Worm (Caenorhabditis elegans) whole organism, L3 larva: ENCODE results near the gene ced-9.

Experiments used
- R02D3.7 ChIP-seq: fragments of 150-350 bp; optimal IDR thresholded peaks from 2 replicates; lab custom pipeline; 2014; ENCODE audit warnings: missing biosample characterization, missing genetic modification characterization
- ZK546.5 ChIP-seq: sonication (generic microtip); optimal IDR thresholded peaks from 2 replicates; lab custom pipeline; 2017; ENCODE audit warnings: missing biosample characterization, missing genetic modification characterization
- aly-2 ChIP-seq: fragments of 150-350 bp; optimal IDR thresholded peaks from 2 replicates; lab custom pipeline; 2014; ENCODE audit warnings: missing biosample characterization, missing genetic modification characterization
- ceh-16 ChIP-seq: sonication (generic microtip); optimal IDR thresholded peaks from 2 replicates; lab custom pipeline; 2017; ENCODE audit warnings: missing biosample characterization, missing genetic modification characterization
- ceh-9 ChIP-seq: sonication (generic microtip); optimal IDR thresholded peaks from 2 replicates; lab custom pipeline; 2018; ENCODE audit warnings: missing biosample characterization, missing genetic modification characterization
- daf-12 ChIP-seq: fragments of 150-350 bp; optimal IDR thresholded peaks from 2 replicates; lab custom pipeline; 2014; ENCODE audit warnings: missing biosample characterization, missing genetic modification reagents, missing genetic modification characterization
- egl-27 ChIP-seq: sonication (generic microtip); optimal IDR thresholded peaks from 4 replicates; lab custom pipeline; 2017; ENCODE audit warnings: missing biosample characterization, missing genetic modification reagents, missing genetic modification characterization
- elt-1 ChIP-seq: fragments of 150-350 bp; optimal IDR thresholded peaks from 2 replicates; lab custom pipeline; 2014; ENCODE audit warnings: missing biosample characterization, missing genetic modification characterization
- elt-2 ChIP-seq: sonication (generic microtip); optimal IDR thresholded peaks from 2 replicates; lab custom pipeline; 2016; ENCODE audit warnings: missing genetic modification reagents, mild to moderate bottlenecking, missing genetic modification characterization, missing compliant biosample characterization
- elt-3 ChIP-seq, 3 experiments: fragments of 150-350 bp in 1 of 3; sonication (generic microtip) in 2 of 3; optimal IDR thresholded peaks; 2 replicates in 2 of 3; 4 replicates in 1 of 3; lab custom pipeline; 2014 to 2017; ENCODE audit warnings: missing biosample characterization in 3 of 3, missing genetic modification characterization in 3 of 3
- fkh-10 ChIP-seq: sonication (generic microtip); optimal IDR thresholded peaks from 2 replicates; lab custom pipeline; 2017; ENCODE audit warnings: missing biosample characterization, missing genetic modification reagents, missing genetic modification characterization
- fkh-2 ChIP-seq: fragments of 150-350 bp; optimal IDR thresholded peaks from 2 replicates; lab custom pipeline; 2014; ENCODE audit warnings: missing biosample characterization, missing genetic modification reagents, missing genetic modification characterization
- fos-1 ChIP-seq: fragments of 150-350 bp; optimal IDR thresholded peaks from 2 replicates; lab custom pipeline; 2014; ENCODE audit warnings: missing biosample characterization, missing genetic modification characterization
- hmg-11 ChIP-seq: sonication (generic microtip); optimal IDR thresholded peaks from 2 replicates; lab custom pipeline; 2016; ENCODE audit warnings: missing genetic modification characterization, missing compliant biosample characterization
- jun-1 ChIP-seq: fragments of 150-350 bp; optimal IDR thresholded peaks from 2 replicates; lab custom pipeline; 2014; ENCODE audit warnings: missing biosample characterization, missing genetic modification reagents, missing genetic modification characterization
- lin-39 ChIP-seq: fragments of 150-350 bp; optimal IDR thresholded peaks from 2 replicates; lab custom pipeline; 2018; ENCODE audit warnings: missing biosample characterization, missing genetic modification reagents, missing genetic modification characterization
- lsy-12 ChIP-seq: sonication (generic microtip); optimal IDR thresholded peaks from 2 replicates; lab custom pipeline; 2016; ENCODE audit warnings: mild to moderate bottlenecking, missing genetic modification characterization, missing compliant biosample characterization
- mdl-1 ChIP-seq: fragments of 150-350 bp; optimal IDR thresholded peaks from 2 replicates; lab custom pipeline; 2014; ENCODE audit warnings: missing biosample characterization, missing genetic modification characterization
- mml-1 ChIP-seq: fragments of 150-350 bp; sonication (generic microtip); optimal IDR thresholded peaks from 3 replicates; lab custom pipeline; 2014; ENCODE audit warnings: missing biosample characterization, missing genetic modification characterization
- nfya-1 ChIP-seq: sonication (generic microtip); optimal IDR thresholded peaks from 2 replicates; lab custom pipeline; 2017; ENCODE audit warnings: missing genetic modification characterization, mild to moderate bottlenecking, missing compliant biosample characterization, antibody characterized with exemption, moderate library complexity; ENCODE audit not compliant: insufficient read depth
- nhr-237 ChIP-seq: fragments of 150-350 bp; optimal IDR thresholded peaks from 2 replicates; lab custom pipeline; 2014; ENCODE audit warnings: missing biosample characterization, missing genetic modification characterization
- nhr-25 ChIP-seq: sonication (generic microtip); optimal IDR thresholded peaks from 2 replicates; lab custom pipeline; 2017; ENCODE audit warnings: missing biosample characterization, missing genetic modification characterization
- nhr-28 ChIP-seq: fragments of 150-350 bp; optimal IDR thresholded peaks from 2 replicates; lab custom pipeline; 2014; ENCODE audit warnings: missing biosample characterization, missing genetic modification characterization
- nhr-67 ChIP-seq: fragments of 150-350 bp; optimal IDR thresholded peaks from 2 replicates; lab custom pipeline; 2014; ENCODE audit warnings: missing biosample characterization, missing genetic modification characterization
- nhr-76 ChIP-seq: fragments of 150-350 bp; sonication (generic microtip); optimal IDR thresholded peaks from 5 replicates; lab custom pipeline; 2014; ENCODE audit warnings: missing biosample characterization, missing genetic modification characterization
- pha-4 ChIP-seq: fragments of 150-350 bp; optimal IDR thresholded peaks from 2 replicates; lab custom pipeline; 2014; ENCODE audit warnings: missing biosample characterization, missing genetic modification reagents, missing genetic modification characterization
- pqm-1 ChIP-seq: fragments of 150-350 bp; optimal IDR thresholded peaks from 2 replicates; lab custom pipeline; 2017; ENCODE audit warnings: missing biosample characterization, missing genetic modification characterization, inconsistent platforms
- sea-2 ChIP-seq: fragments of 150-350 bp; sonication (generic microtip); optimal IDR thresholded peaks from 4 replicates; lab custom pipeline; 2014; ENCODE audit warnings: missing biosample characterization, missing genetic modification reagents, missing genetic modification characterization
- skn-1 ChIP-seq: fragments of 150-350 bp; optimal IDR thresholded peaks from 2 replicates; lab custom pipeline; 2014; ENCODE audit warnings: missing biosample characterization, missing genetic modification characterization
- snpc-4 ChIP-seq: fragments of 150-350 bp; optimal IDR thresholded peaks from 2 replicates; lab custom pipeline; 2014; ENCODE audit warnings: missing biosample characterization, missing genetic modification characterization
- tbx-2 ChIP-seq: sonication (generic microtip); optimal IDR thresholded peaks from 2 replicates; lab custom pipeline; 2016; ENCODE audit warnings: mild to moderate bottlenecking, missing genetic modification characterization, missing compliant biosample characterization
- unc-39 ChIP-seq: sonication (generic microtip); optimal IDR thresholded peaks from 4 replicates; lab custom pipeline; 2017; ENCODE audit warnings: missing biosample characterization, missing genetic modification characterization
- zag-1 ChIP-seq: fragments of 150-350 bp; optimal IDR thresholded peaks from 2 replicates; lab custom pipeline; 2014; ENCODE audit warnings: missing biosample characterization, missing genetic modification characterization
- ztf-11 ChIP-seq: fragments of 150-350 bp; optimal IDR thresholded peaks from 2 replicates; lab custom pipeline; 2014; ENCODE audit warnings: missing biosample characterization, missing genetic modification characterization

Gene ced-9

DNA sequence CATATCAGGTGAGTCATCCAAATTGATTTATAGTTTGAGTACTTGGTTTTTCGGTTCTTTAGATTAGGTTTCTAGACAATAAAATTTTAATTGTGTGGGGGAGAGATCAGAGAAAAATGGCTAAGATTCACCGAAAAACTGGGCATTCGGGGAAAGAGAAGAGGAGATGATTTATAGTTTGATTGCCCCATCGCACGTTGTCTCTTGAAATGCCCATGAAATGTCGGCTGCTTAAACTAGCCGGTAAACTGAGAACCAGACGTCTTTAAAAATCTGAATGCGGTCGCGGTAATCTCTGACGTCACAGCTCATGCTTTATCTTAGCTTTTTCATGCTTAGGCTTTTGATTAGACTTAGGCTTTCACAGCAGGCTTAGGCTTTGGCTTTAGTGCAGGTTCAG, 38.1 kb upstream of the ced-9 start:
- TF ChIP-seq R02D3.7 (tag; lab: Kevin White, UChicago) (no peak), fos-1 (tag; lab: Kevin White, UChicago) (no peak), fkh-10 (no peak), lin-39 (tag; lab: Kevin White, UChicago) (no peak), elt-3 (tag; optimal IDR thresholded peaks at IDR 0.05; lab: Kevin White, UChicago) (no peak), lsy-12 (tag; lab: Kevin White, UChicago) (no peak), nhr-76 (no peak), mml-1 (tag; lab: Kevin White, UChicago) (no peak), jun-1 (tag; lab: Kevin White, UChicago) (no peak), elt-2 (no peak), pqm-1 (no peak), sea-2 (no peak), skn-1 (tag; lab: Kevin White, UChicago) (no peak), zag-1 (tag; lab: Kevin White, UChicago) (no peak), unc-39 (tag; lab: Kevin White, UChicago) (no peak), nhr-237 (tag; lab: Kevin White, UChicago) (no peak), snpc-4 (tag; lab: Kevin White, UChicago) (no peak)

DNA sequence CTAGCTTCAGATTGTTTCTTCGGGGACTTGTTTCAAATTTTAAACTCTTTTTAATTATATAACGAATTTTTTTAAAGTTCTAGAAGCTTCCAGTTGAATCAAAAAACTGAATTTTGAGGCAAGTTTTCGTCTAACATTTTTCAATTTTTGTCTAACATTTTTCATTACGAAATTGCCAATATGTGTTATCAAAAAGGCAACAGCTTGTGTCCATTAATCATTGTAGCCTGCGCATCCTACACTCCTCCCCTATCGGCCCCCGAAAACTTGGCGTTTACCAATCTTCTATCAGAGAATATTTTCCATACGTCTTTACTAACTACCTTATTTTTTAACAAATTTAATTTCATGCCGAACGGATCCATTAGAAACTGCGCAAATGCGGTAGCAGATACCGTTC, 34.9 kb upstream of the ced-9 start, which contains the start of gene vglu-3:
Gene vglu-3 (plus strand): TSS at position 301 of the 400 bp plus-strand sequence.
- TF ChIP-seq hmg-11 = no peak
- TF ChIP-seq egl-27 (tag; lab: Kevin White, UChicago) = no peak
- no peak for TF ChIP-seq nhr-25
- TF ChIP-seq mdl-1 (tag; lab: Kevin White, UChicago) = no peak
- TF ChIP-seq pha-4 (tag; lab: Kevin White, UChicago) = no peak
- no peak for TF ChIP-seq aly-2 (tag; lab: Kevin White, UChicago)
- TF ChIP-seq elt-1 (tag; lab: Kevin White, UChicago) = no peak

ce11 chrIII:10305295-10305694, 29.7 kb upstream of the ced-9 start:
- TF ChIP-seq zag-1 (tag; lab: Kevin White, UChicago) (no peak), pqm-1 (peak; percentile 59), jun-1 (tag; lab: Kevin White, UChicago) (peak; percentile 24), snpc-4 (tag; lab: Kevin White, UChicago) (no peak), ZK546.5 (tag; lab: Kevin White, UChicago) (no peak), elt-2 (peak; percentile 71), nhr-67 (tag; lab: Kevin White, UChicago) (no peak)

ce11 chrIII:10306049-10306448, 28.9 kb upstream of the ced-9 start, which contains the start of gene T07A5.1:
T07A5.1 (minus strand) TSS chrIII:10306197.
- no peak for TF ChIP-seq snpc-4 (tag; lab: Kevin White, UChicago)
- peak; percentile 80 for TF ChIP-seq elt-1 (tag; lab: Kevin White, UChicago)
- TF ChIP-seq nhr-25 = peak; percentile 53

ce11 chrIII:10311016-10311415, 24.0 kb upstream of the ced-9 start, which contains the start of gene T07A5.7:
T07A5.7 (minus strand) TSS chrIII:10311116.
- TF ChIP-seq ceh-9 (tag; lab: Kevin White, UChicago) = no peak
- no peak for TF ChIP-seq daf-12 (tag; lab: Kevin White, UChicago)
- TF ChIP-seq nhr-237 (tag; lab: Kevin White, UChicago) = no peak
- no peak for TF ChIP-seq hmg-11
- no peak for TF ChIP-seq nfya-1 (tag; lab: Kevin White, UChicago)
- TF ChIP-seq ztf-11 (tag; lab: Kevin White, UChicago) = no peak
- no peak for TF ChIP-seq nhr-28 (tag; lab: Kevin White, UChicago)
- TF ChIP-seq zag-1 (tag; lab: Kevin White, UChicago) = no peak
- TF ChIP-seq skn-1 (tag; lab: Kevin White, UChicago) = no peak
- TF ChIP-seq jun-1 (tag; lab: Kevin White, UChicago) = no peak
- no peak for TF ChIP-seq pha-4 (tag; lab: Kevin White, UChicago)
- no peak for TF ChIP-seq elt-1 (tag; lab: Kevin White, UChicago)
- TF ChIP-seq nhr-67 (tag; lab: Kevin White, UChicago) = no peak
- no peak for TF ChIP-seq pqm-1
- no peak for TF ChIP-seq tbx-2 (tag; lab: Kevin White, UChicago)
- no peak for TF ChIP-seq ceh-16
- no peak for TF ChIP-seq R02D3.7 (tag; lab: Kevin White, UChicago)
- no peak for TF ChIP-seq fkh-2 (tag; lab: Kevin White, UChicago)
- TF ChIP-seq lsy-12 (tag; lab: Kevin White, UChicago) = no peak
